Fruit fly (Drosophila melanogaster) whole organism, embryonic: ENCODE measurements around the gene blp.

ENCODE experiments used
- Awh ChIP-seq: fragments of 200-800 bp; sonication (Bioruptor generic); IDR thresholded peaks from 2 replicates; pipeline ENCODE4, ENCODE4 v1.3.6; 2022; ENCODE audit warnings: missing biosample characterization, missing genetic modification characterization
- Bdp1 ChIP-seq: fragments of 200-800 bp; sonication (Bioruptor generic); optimal IDR thresholded peaks from 3 replicates; lab custom pipeline; 2016; ENCODE audit warnings: missing biosample characterization, missing genetic modification characterization
- CG1024 ChIP-seq: fragments of 200-800 bp; sonication (Bioruptor generic); IDR thresholded peaks from 2 replicates; pipeline ENCODE4 v1.3.6; 2022; ENCODE audit warnings: missing biosample characterization, missing genetic modification characterization
- CG11093 ChIP-seq: fragments of 200-800 bp; sonication (Bioruptor generic); IDR thresholded peaks from 3 replicates; pipeline ENCODE4 v1.3.6; 2022; ENCODE audit warnings: missing biosample characterization, missing genetic modification characterization
- CG11723 ChIP-seq: fragments of 200-800 bp; sonication (Bioruptor generic); optimal IDR thresholded peaks from 2 replicates; lab custom pipeline; 2017; ENCODE audit warnings: missing biosample characterization, mild to moderate bottlenecking, missing genetic modification characterization
- CG12071 ChIP-seq: fragments of 200-800 bp; sonication (Bioruptor generic); optimal IDR thresholded peaks from 3 replicates; lab custom pipeline; 2018; ENCODE audit warnings: missing biosample characterization, mild to moderate bottlenecking, missing genetic modification characterization
- CG14014 ChIP-seq: fragments of 200-800 bp; sonication (Bioruptor generic); IDR thresholded peaks from 2 replicates; pipeline ENCODE4 v1.3.6; 2022; ENCODE audit warnings: missing biosample characterization, missing genetic modification characterization
- CG15696 ChIP-seq: fragments of 200-800 bp; sonication (Bioruptor generic); optimal IDR thresholded peaks from 2 replicates; lab custom pipeline; 2019; ENCODE audit warnings: missing biosample characterization, mild to moderate bottlenecking, missing genetic modification characterization, moderate library complexity
- CG16815 ChIP-seq: fragments of 200-800 bp; sonication (Bioruptor generic); optimal IDR thresholded peaks from 3 replicates; lab custom pipeline; 2017; ENCODE audit warnings: missing biosample characterization, mild to moderate bottlenecking, missing genetic modification characterization
- CG18619 ChIP-seq: fragments of 200-800 bp; sonication (Bioruptor generic); optimal IDR thresholded peaks from 3 replicates; lab custom pipeline; 2017; ENCODE audit warnings: missing biosample characterization, mild to moderate bottlenecking, missing genetic modification characterization
- CG30020 ChIP-seq: fragments of 200-800 bp; optimal IDR thresholded peaks from 2 replicates; lab custom pipeline; 2019; ENCODE audit warnings: missing biosample characterization, mild to moderate bottlenecking, missing genetic modification characterization, moderate library complexity
- CG34224 ChIP-seq: fragments of 200-800 bp; sonication (Bioruptor generic); IDR thresholded peaks from 3 replicates; pipeline ENCODE4 v1.3.6; 2022; ENCODE audit warnings: missing biosample characterization, missing genetic modification characterization; ENCODE audit not compliant: partially characterized antibody
- CG4617 ChIP-seq: fragments of 200-800 bp; sonication (Bioruptor generic); optimal IDR thresholded peaks from 3 replicates; lab custom pipeline; 2016; ENCODE audit warnings: missing biosample characterization, missing genetic modification characterization, borderline replicate concordance
- CG6175 ChIP-seq: fragments of 200-800 bp; sonication (Bioruptor generic); IDR thresholded peaks from 3 replicates; pipeline ENCODE4 v1.3.6; 2022; ENCODE audit warnings: missing biosample characterization, missing genetic modification characterization
- CG6254 ChIP-seq: fragments of 200-800 bp; sonication (Bioruptor generic); optimal IDR thresholded peaks from 3 replicates; lab custom pipeline; 2017; ENCODE audit warnings: mild to moderate bottlenecking, missing biosample characterization, missing genetic modification reagents, missing genetic modification characterization
- CG8089 ChIP-seq: fragments of 200-800 bp; sonication (Bioruptor generic); optimal IDR thresholded peaks from 3 replicates; lab custom pipeline; 2016; ENCODE audit warnings: missing biosample characterization, missing genetic modification characterization
- CHES-1-like ChIP-seq: fragments of 200-800 bp; sonication (Bioruptor generic); optimal IDR thresholded peaks from 2 replicates; lab custom pipeline; 2016; ENCODE audit warnings: missing biosample characterization, missing genetic modification characterization
- D ChIP-seq, 2 experiments: fragments of 200-800 bp in 1 of 2; fragments of >200 bp in 1 of 2; sonication (Bioruptor generic) in 1 of 2; optimal IDR thresholded peaks; 2 replicates in 1 of 2; 3 replicates in 1 of 2; lab custom pipeline; 2017; ENCODE audit warnings: mild to moderate bottlenecking in 1 of 2, missing biosample characterization in 1 of 2, missing genetic modification characterization in 1 of 2, missing genetic modification reagents in 1 of 2
- Dp ChIP-seq: fragments of 200-800 bp; sonication (Bioruptor generic); optimal IDR thresholded peaks from 2 replicates; lab custom pipeline; 2018; ENCODE audit warnings: missing biosample characterization, mild to moderate bottlenecking, missing genetic modification characterization, moderate library complexity
- Drgx ChIP-seq: fragments of 200-800 bp; sonication (Bioruptor generic); IDR thresholded peaks from 2 replicates; pipeline ENCODE4 v1.3.6; 2022; ENCODE audit warnings: missing biosample characterization, missing genetic modification characterization
- Fer1 ChIP-seq: fragments of 200-800 bp; sonication (Bioruptor generic); optimal IDR thresholded peaks from 2 replicates; lab custom pipeline; 2017; ENCODE audit warnings: missing biosample characterization, mild to moderate bottlenecking, missing genetic modification characterization
- Hr3 ChIP-seq: fragments of 200-800 bp; sonication (Bioruptor generic); optimal IDR thresholded peaks from 3 replicates; lab custom pipeline; 2016; ENCODE audit warnings: missing biosample characterization, missing genetic modification characterization
- Hr78 ChIP-seq, 2 experiments: fragments of 200-800 bp in 1 of 2; fragments of >200 bp in 1 of 2; sonication (Bioruptor generic) in 1 of 2; optimal IDR thresholded peaks; 2 replicates each; lab custom pipeline; 2017 to 2019; ENCODE audit warnings: missing biosample characterization in 2 of 2, missing genetic modification characterization in 2 of 2, mild to moderate bottlenecking in 1 of 2, moderate library complexity in 1 of 2
- Lhr ChIP-seq: fragments of 200-800 bp; sonication (Bioruptor generic); optimal IDR thresholded peaks from 3 replicates; lab custom pipeline; 2017; ENCODE audit warnings: mild to moderate bottlenecking, missing biosample characterization, missing genetic modification reagents, missing genetic modification characterization
- MESR4 ChIP-seq: fragments of 200-800 bp; sonication (Bioruptor generic); optimal IDR thresholded peaks from 2 replicates; lab custom pipeline; 2018; ENCODE audit warnings: missing biosample characterization, mild to moderate bottlenecking, missing genetic modification characterization, moderate library complexity
- Med ChIP-seq: fragments of 200-800 bp; sonication (Bioruptor generic); peaks from one replicate; lab custom pipeline; 2016; ENCODE audit warnings: missing biosample characterization, missing genetic modification characterization, mild to moderate bottlenecking, inconsistent platforms, moderate library complexity
- Ravus ChIP-seq: fragments of 200-800 bp; sonication (Bioruptor generic); IDR thresholded peaks from 2 replicates; pipeline ENCODE4 v1.3.6; 2022; ENCODE audit warnings: missing biosample characterization, missing genetic modification characterization
- Sin3A ChIP-seq: fragments of >200 bp; optimal IDR thresholded peaks from 2 replicates; lab custom pipeline; 2018
- Sry-β ChIP-seq: fragments of 200-800 bp; sonication (Bioruptor generic); optimal IDR thresholded peaks from 2 replicates; lab custom pipeline; 2018; ENCODE audit warnings: missing biosample characterization, mild to moderate bottlenecking, missing genetic modification characterization, moderate library complexity
- Sry-δ ChIP-seq: fragments of 200-800 bp; sonication (Bioruptor generic); optimal IDR thresholded peaks from 2 replicates; lab custom pipeline; 2016; ENCODE audit warnings: missing biosample characterization, missing genetic modification characterization
- Ssrp ChIP-seq: fragments of 200-800 bp; sonication (Bioruptor generic); optimal IDR thresholded peaks from 2 replicates; lab custom pipeline; 2018; ENCODE audit warnings: missing biosample characterization, mild to moderate bottlenecking, missing genetic modification characterization, moderate library complexity
- YL-1 ChIP-seq: fragments of 200-800 bp; sonication (Bioruptor generic); optimal IDR thresholded peaks from 3 replicates; lab custom pipeline; 2017; ENCODE audit warnings: missing biosample characterization, mild to moderate bottlenecking, missing genetic modification characterization
- ap ChIP-seq: fragments of 200-800 bp; sonication (Bioruptor generic); IDR thresholded peaks from 2 replicates; pipeline ENCODE4 v1.3.6; 2022; ENCODE audit warnings: missing biosample characterization, missing genetic modification characterization
- ara ChIP-seq: fragments of 200-800 bp; sonication (Bioruptor generic); IDR thresholded peaks from 2 replicates; pipeline ENCODE4 v1.3.6; 2022; ENCODE audit warnings: missing biosample characterization, missing genetic modification characterization
- cad ChIP-seq: fragments of >200 bp; optimal IDR thresholded peaks from 2 replicates; lab custom pipeline; 2017; ENCODE audit warnings: missing biosample characterization, missing genetic modification characterization
- chif ChIP-seq, 2 experiments: fragments of 200-800 bp; sonication (Bioruptor generic); optimal IDR thresholded peaks; 3 replicates each; lab custom pipeline; 2016; ENCODE audit warnings: missing biosample characterization in 2 of 2, missing genetic modification characterization in 2 of 2
- ci ChIP-seq: fragments of 200-800 bp; sonication (Bioruptor generic); IDR thresholded peaks from 3 replicates; pipeline ENCODE4 v1.3.6; 2022; ENCODE audit warnings: missing biosample characterization, missing genetic modification characterization
- corto ChIP-seq: fragments of 200-800 bp; sonication (Bioruptor generic); optimal IDR thresholded peaks from 2 replicates; lab custom pipeline; 2016; ENCODE audit warnings: missing biosample characterization, mild to moderate bottlenecking, missing genetic modification characterization, moderate library complexity
- danr ChIP-seq: fragments of 200-800 bp; sonication (Bioruptor generic); IDR thresholded peaks from 2 replicates; pipeline ENCODE4 v1.3.6; 2022; ENCODE audit warnings: missing biosample characterization, missing genetic modification characterization
- fd102C ChIP-seq: fragments of 200-800 bp; sonication (Bioruptor generic); optimal IDR thresholded peaks from 2 replicates; lab custom pipeline; 2018; ENCODE audit warnings: missing biosample characterization, mild to moderate bottlenecking, missing genetic modification characterization, moderate library complexity
- fd3F ChIP-seq: fragments of 200-800 bp; sonication (Bioruptor generic); optimal IDR thresholded peaks from 2 replicates; lab custom pipeline; 2018; ENCODE audit warnings: missing biosample characterization, mild to moderate bottlenecking, missing genetic modification characterization, moderate library complexity
- insv ChIP-seq, 2 experiments: fragments of 200-800 bp; sonication (Bioruptor generic); optimal IDR thresholded peaks; 3 replicates each; lab custom pipeline; 2016 to 2018; ENCODE audit warnings: missing biosample characterization in 2 of 2, missing genetic modification characterization in 2 of 2
- kah ChIP-seq: fragments of 200-800 bp; sonication (Bioruptor generic); optimal IDR thresholded peaks from 2 replicates; lab custom pipeline; 2018; ENCODE audit warnings: missing biosample characterization, mild to moderate bottlenecking, missing genetic modification characterization
- kay ChIP-seq: fragments of 200-800 bp; sonication (Bioruptor generic); optimal IDR thresholded peaks from 2 replicates; lab custom pipeline; 2016; ENCODE audit warnings: missing biosample characterization, missing genetic modification characterization
- lilli ChIP-seq: fragments of 200-800 bp; sonication (Bioruptor generic); optimal IDR thresholded peaks from 3 replicates; lab custom pipeline; 2016; ENCODE audit warnings: missing biosample characterization, missing genetic modification characterization
- oc ChIP-seq: fragments of 200-800 bp; sonication (Bioruptor generic); optimal IDR thresholded peaks from 2 replicates; lab custom pipeline; 2018; ENCODE audit warnings: missing biosample characterization, mild to moderate bottlenecking, missing genetic modification characterization, moderate library complexity
- onecut ChIP-seq: fragments of 200-800 bp; sonication (Bioruptor generic); IDR thresholded peaks from 2 replicates; pipeline ENCODE4 v1.3.6; 2022; ENCODE audit warnings: missing biosample characterization, missing genetic modification characterization
- ssp ChIP-seq: fragments of 200-800 bp; sonication (Bioruptor generic); IDR thresholded peaks from 2 replicates; pipeline ENCODE4 v1.3.6; 2022; ENCODE audit warnings: missing biosample characterization, missing genetic modification characterization
- tgo ChIP-seq: fragments of 200-800 bp; sonication (Bioruptor generic); IDR thresholded peaks from 3 replicates; pipeline ENCODE4 v1.3.6; 2022; ENCODE audit warnings: missing biosample characterization, missing genetic modification characterization
- tio ChIP-seq: fragments of 200-800 bp; sonication (Bioruptor generic); optimal IDR thresholded peaks from 2 replicates; lab custom pipeline; 2017; ENCODE audit warnings: missing biosample characterization, missing genetic modification characterization, inconsistent platforms
- unpg ChIP-seq: fragments of 200-800 bp; sonication (Bioruptor generic); optimal IDR thresholded peaks from 3 replicates; lab custom pipeline; 2018; ENCODE audit warnings: missing biosample characterization, mild to moderate bottlenecking, missing genetic modification characterization, moderate library complexity

blp gene

dm6 chr3R:15965169-15965568 is 31.5 kb downstream of the blp start, which contains the start of the genes CG32856 and Rbf2 (continued):
- peak; percentile 72 for TF ChIP-seq ap (GFP tag; lab: Robert Waterston, UW)
- TF ChIP-seq CG8089 (GFP tag; lab: Kevin White, UChicago) = peak; percentile 60
- TF ChIP-seq tgo (GFP tag; lab: Robert Waterston, UW) = no peak
- no peak for TF ChIP-seq ara (GFP tag; lab: Robert Waterston, UW)
- TF ChIP-seq ci = no peak; the same call in 2 of the 3 replicates
- TF ChIP-seq CG11723 = peak; percentile 43
- TF ChIP-seq Ssrp (tag; lab: Kevin White, UChicago) = peak; percentile 87
- peak; percentile 85 for TF ChIP-seq fd3F (GFP tag; lab: Kevin White, UChicago)
- TF ChIP-seq CG12071 (GFP tag; lab: Kevin White, UChicago) = no peak
- no peak for TF ChIP-seq D (optimal IDR thresholded peaks at IDR 0.05; lab: Kevin White, UChicago)
- no peak for TF ChIP-seq D (GFP tag; optimal IDR thresholded peaks at IDR 0.05; lab: Kevin White, UChicago)
- peak; percentile 39 for TF ChIP-seq kay (GFP tag; lab: Kevin White, UChicago)
- no peak for TF ChIP-seq Lhr (GFP tag; lab: Kevin White, UChicago)
- no peak for TF ChIP-seq CG15696 (tag; lab: Kevin White, UChicago)
- TF ChIP-seq fd102C (GFP tag; lab: Kevin White, UChicago) = no peak
- TF ChIP-seq chif (GFP tag; optimal IDR thresholded peaks at IDR 0.05; lab: Kevin White, UChicago) = peak in 1 of 2 experiments; percentile 69
- no peak for TF ChIP-seq tio (GFP tag; lab: Kevin White, UChicago)
- TF ChIP-seq CG30020 (tag; lab: Kevin White, UChicago) = peak; percentile 82
- no peak for TF ChIP-seq CG1024
- no peak for TF ChIP-seq kah (GFP tag; lab: Kevin White, UChicago)
- no peak for TF ChIP-seq CG6175 (GFP tag; lab: Robert Waterston, UW)
- TF ChIP-seq insv (GFP tag; optimal IDR thresholded peaks at IDR 0.05; lab: Kevin White, UChicago) = peak in 1 of 2 experiments; percentile 39
- TF ChIP-seq CG34224 = peak; percentile 75
- peak; percentile 75 for TF ChIP-seq Sry-δ (GFP tag; lab: Kevin White, UChicago)
- no peak for TF ChIP-seq Sry-β (GFP tag; lab: Kevin White, UChicago)
- TF ChIP-seq corto (GFP tag; lab: Kevin White, UChicago) = no peak
- TF ChIP-seq CG11093 (GFP tag; lab: Robert Waterston, UW) = no peak
- peak; percentile 31 for TF ChIP-seq ssp (GFP tag; lab: Robert Waterston, UW)
- TF ChIP-seq Awh = no peak
- TF ChIP-seq danr = no peak
- TF ChIP-seq Hr78 (GFP tag; optimal IDR thresholded peaks at IDR 0.05; lab: Kevin White, UChicago) = no peak
- no peak; the same call in 1 of the 2 replicates for TF ChIP-seq Ravus (GFP tag; lab: Robert Waterston, UW)
- peak; percentile 93 for TF ChIP-seq unpg (GFP tag; lab: Kevin White, UChicago)
- peak; percentile 86 for TF ChIP-seq CG4617 (GFP tag; lab: Kevin White, UChicago)
- TF ChIP-seq lilli = peak; percentile 88

dm6 chr3R:15972298-15972978 is 38.8 kb downstream of the blp start, which contains the start of gene mor:
Gene mor (minus strand): TSS chr3R:15972913.
- TF ChIP-seq MESR4 (GFP tag; lab: Kevin White, UChicago) (peak; percentile 37), CHES-1-like (peak; percentile 53), Drgx (GFP tag; lab: Robert Waterston, UW) (no peak), onecut (no peak), CG18619 (GFP tag; lab: Kevin White, UChicago) (no peak), Fer1 (GFP tag; lab: Kevin White, UChicago) (peak; percentile 8), Med (GFP tag; lab: Kevin White, UChicago) (peak; percentile 74), cad (GFP tag; lab: Kevin White, UChicago) (peak; percentile 67), CG6254 (peak; percentile 99), Hr3 (GFP tag; lab: Kevin White, UChicago) (no peak), CG14014 (GFP tag; lab: Robert Waterston, UW) (no peak), oc (tag; lab: Kevin White, UChicago) (no peak), Bdp1 (GFP tag; lab: Kevin White, UChicago) (peak; percentile 4), CG16815 (GFP tag; lab: Kevin White, UChicago) (no peak), Dp (GFP tag; lab: Kevin White, UChicago) (peak; percentile 2), Sin3A (lab: Kevin White, UChicago) (peak; percentile 94), YL-1 (peak; percentile 35)
